Worm (Caenorhabditis elegans) whole organism, L4 larva: Measurements from ENCODE around the gene fzr-1.

Experiments used
- F10B5.3 ChIP-seq: sonication (generic microtip); optimal IDR thresholded peaks from 2 replicates; lab custom pipeline; 2016; ENCODE audit warnings: mild to moderate bottlenecking, missing genetic modification characterization, missing compliant biosample characterization
- F49E8.2 ChIP-seq: sonication (generic microtip); optimal IDR thresholded peaks from 2 replicates; lab custom pipeline; 2016; ENCODE audit warnings: missing compliant biosample characterization, mild to moderate bottlenecking, missing genetic modification characterization, borderline replicate concordance
- R02D3.7 ChIP-seq: fragments of 150-350 bp; sonication (generic microtip); optimal IDR thresholded peaks from 3 replicates; lab custom pipeline; 2014; ENCODE audit warnings: missing biosample characterization, missing genetic modification characterization
- T20F7.1 ChIP-seq: fragments of 200-800 bp; sonication (Bioruptor generic); optimal IDR thresholded peaks from 2 replicates; lab custom pipeline; 2018; ENCODE audit warnings: mild to moderate bottlenecking, missing genetic modification characterization, missing compliant biosample characterization
- aly-2 ChIP-seq: sonication (generic microtip); optimal IDR thresholded peaks from 2 replicates; lab custom pipeline; 2018; ENCODE audit warnings: missing biosample characterization, missing genetic modification characterization
- ama-1 ChIP-seq: fragments of 150-350 bp; optimal IDR thresholded peaks from 2 replicates; lab custom pipeline; 2014; ENCODE audit warnings: inconsistent platforms, mixed read lengths
- attf-4 ChIP-seq: sonication (generic microtip); optimal IDR thresholded peaks from 3 replicates; lab custom pipeline; 2017; ENCODE audit warnings: missing biosample characterization, missing genetic modification characterization
- ceh-20 ChIP-seq: fragments of 200-800 bp; sonication (Bioruptor generic); IDR thresholded peaks from 2 replicates; pipeline ENCODE4 v1.3.6; 2022; ENCODE audit warnings: missing genetic modification reagents, missing genetic modification characterization, missing compliant biosample characterization
- ces-1 ChIP-seq: fragments of 150-350 bp; sonication (generic microtip); optimal IDR thresholded peaks from 4 replicates; lab custom pipeline; 2014; ENCODE audit warnings: missing biosample characterization, missing genetic modification reagents, missing genetic modification characterization
- cey-2 ChIP-seq: sonication (generic microtip); optimal IDR thresholded peaks from 3 replicates; lab custom pipeline; 2017; ENCODE audit warnings: missing genetic modification characterization, mild to moderate bottlenecking, missing compliant biosample characterization, antibody characterized with exemption, borderline replicate concordance; ENCODE audit not compliant: insufficient read depth
- ctbp-1 ChIP-seq: fragments of 200-800 bp; sonication (Bioruptor generic); IDR thresholded peaks from 2 replicates; pipeline ENCODE4 v1.3.6; 2022; ENCODE audit warnings: missing genetic modification reagents, missing genetic modification characterization, missing compliant biosample characterization
- daf-12 ChIP-seq: fragments of 150-350 bp; optimal IDR thresholded peaks from 2 replicates; lab custom pipeline; 2014; ENCODE audit warnings: missing biosample characterization, missing genetic modification reagents, missing genetic modification characterization
- daf-19 ChIP-seq: fragments of 200-800 bp; sonication (Bioruptor generic); conservative IDR thresholded peaks from 2 replicates; pipeline ENCODE4 v1.3.6; 2022; ENCODE audit warnings: missing genetic modification characterization, missing compliant biosample characterization
- dmd-8 ChIP-seq: fragments of 200-800 bp; sonication (Bioruptor generic); IDR thresholded peaks from 2 replicates; pipeline ENCODE4 v1.3.6; 2022; ENCODE audit warnings: missing genetic modification characterization, missing compliant biosample characterization
- dmd-9 ChIP-seq: fragments of 200-800 bp; sonication (Bioruptor generic); IDR thresholded peaks from 2 replicates; pipeline ENCODE4 v1.3.6; 2022; ENCODE audit warnings: missing genetic modification reagents, missing genetic modification characterization, missing compliant biosample characterization
- dve-1 ChIP-seq: sonication (generic microtip); optimal IDR thresholded peaks from 2 replicates; lab custom pipeline; 2017; ENCODE audit warnings: antibody characterized with exemption, mild to moderate bottlenecking, missing genetic modification characterization, missing compliant biosample characterization; ENCODE audit not compliant: insufficient read depth
- egl-27 ChIP-seq: sonication (generic microtip); optimal IDR thresholded peaks from 3 replicates; lab custom pipeline; 2017; ENCODE audit warnings: missing biosample characterization, missing genetic modification reagents, missing genetic modification characterization
- fos-1 ChIP-seq: fragments of 150-350 bp; optimal IDR thresholded peaks from 2 replicates; lab custom pipeline; 2014; ENCODE audit warnings: missing biosample characterization, missing genetic modification characterization
- gei-8 ChIP-seq: fragments of 200-800 bp; sonication (Bioruptor generic); optimal IDR thresholded peaks from 2 replicates; lab custom pipeline; 2018; ENCODE audit warnings: mild to moderate bottlenecking, missing genetic modification characterization, missing compliant biosample characterization
- hlh-11 ChIP-seq: fragments of 200-800 bp; sonication (Bioruptor generic); optimal IDR thresholded peaks from 2 replicates; lab custom pipeline; 2018; ENCODE audit warnings: mild to moderate bottlenecking, missing genetic modification characterization, missing compliant biosample characterization
- hlh-30 ChIP-seq: sonication (generic microtip); optimal IDR thresholded peaks from 2 replicates; lab custom pipeline; 2017; ENCODE audit warnings: antibody characterized with exemption, mild to moderate bottlenecking, missing genetic modification characterization, missing compliant biosample characterization; ENCODE audit not compliant: insufficient read depth
- hmg-1.1 ChIP-seq: fragments of 200-800 bp; sonication (Bioruptor generic); IDR thresholded peaks from 2 replicates; pipeline ENCODE4 v1.3.6; 2022; ENCODE audit warnings: missing genetic modification reagents, missing genetic modification characterization, missing compliant biosample characterization
- lim-7 ChIP-seq: fragments of 200-800 bp; sonication (Bioruptor generic); IDR thresholded peaks from 2 replicates; pipeline ENCODE4 v1.3.6; 2022; ENCODE audit warnings: missing genetic modification characterization, missing compliant biosample characterization
- lin-1 ChIP-seq: fragments of 200-800 bp; sonication (Bioruptor generic); IDR thresholded peaks from 2 replicates; pipeline ENCODE4 v1.3.6; 2022; ENCODE audit warnings: missing genetic modification reagents, missing genetic modification characterization, missing compliant biosample characterization
- lir-3 ChIP-seq: sonication (generic microtip); optimal IDR thresholded peaks from 2 replicates; lab custom pipeline; 2016; ENCODE audit warnings: mild to moderate bottlenecking, missing genetic modification characterization, missing compliant biosample characterization
- lsy-2 ChIP-seq, 2 experiments: fragments of 150-350 bp in 1 of 2; sonication (generic microtip) in 1 of 2; optimal IDR thresholded peaks; 2 replicates each; lab custom pipeline; 2014 to 2017; ENCODE audit warnings: missing biosample characterization in 2 of 2, missing genetic modification characterization in 2 of 2
- mep-1 ChIP-seq: fragments of 150-350 bp; sonication (generic microtip); optimal IDR thresholded peaks from 3 replicates; lab custom pipeline; 2014; ENCODE audit warnings: missing biosample characterization, missing genetic modification characterization
- mxl-3 ChIP-seq: fragments of 200-800 bp; sonication (Bioruptor generic); optimal IDR thresholded peaks from 2 replicates; lab custom pipeline; 2018; ENCODE audit warnings: mild to moderate bottlenecking, missing genetic modification characterization, missing compliant biosample characterization
- nhr-11 ChIP-seq: fragments of 150-350 bp; optimal IDR thresholded peaks from 2 replicates; lab custom pipeline; 2014; ENCODE audit warnings: missing biosample characterization, missing genetic modification characterization
- nhr-41 ChIP-seq: fragments of 200-800 bp; sonication (Bioruptor generic); IDR thresholded peaks from 2 replicates; pipeline ENCODE4 v1.3.6; 2022; ENCODE audit warnings: missing genetic modification reagents, missing genetic modification characterization, missing compliant biosample characterization
- nhr-48 ChIP-seq: sonication (generic microtip); optimal IDR thresholded peaks from 2 replicates; lab custom pipeline; 2016; ENCODE audit warnings: mild to moderate bottlenecking, missing genetic modification characterization, missing compliant biosample characterization
- pha-4 ChIP-seq, 2 experiments: fragments of 150-350 bp in 1 of 2; fragments of 200-800 bp in 1 of 2; sonication (Bioruptor generic) in 1 of 2; IDR thresholded peaks in 1 of 2; optimal IDR thresholded peaks in 1 of 2; 2 replicates each; pipeline versions ENCODE4 v1.3.6 to Lab custom; 2014 to 2022; ENCODE audit warnings: missing genetic modification characterization in 2 of 2, missing genetic modification reagents in 2 of 2, missing biosample characterization in 1 of 2, missing compliant biosample characterization in 1 of 2
- saeg-2 ChIP-seq: fragments of 200-800 bp; sonication (Bioruptor generic); IDR thresholded peaks from 2 replicates; pipeline ENCODE4 v1.3.6; 2022; ENCODE audit warnings: missing genetic modification reagents, missing genetic modification characterization, missing compliant biosample characterization
- sdz-12 ChIP-seq: fragments of 200-800 bp; sonication (Bioruptor generic); optimal IDR thresholded peaks from 2 replicates; lab custom pipeline; 2018; ENCODE audit warnings: mild to moderate bottlenecking, missing genetic modification characterization, missing compliant biosample characterization
- tag-97 ChIP-seq: fragments of 200-800 bp; sonication (Bioruptor generic); IDR thresholded peaks from 2 replicates; pipeline ENCODE4 v1.3.6; 2022; ENCODE audit warnings: missing genetic modification characterization, missing compliant biosample characterization
- tra-1 ChIP-seq: fragments of 200-800 bp; sonication (Bioruptor generic); IDR thresholded peaks from 2 replicates; pipeline ENCODE4 v1.3.6; 2022; ENCODE audit warnings: missing genetic modification reagents, missing genetic modification characterization, missing compliant biosample characterization
- unc-39 ChIP-seq: sonication (generic microtip); optimal IDR thresholded peaks from 2 replicates; lab custom pipeline; 2017; ENCODE audit warnings: missing biosample characterization, missing genetic modification characterization
- unc-62 ChIP-seq, 3 experiments: fragments of 150-350 bp in 1 of 3; sonication (generic microtip); optimal IDR thresholded peaks in 2 of 3; peaks in 1 of 3; 1 replicate in 1 of 3; 2 replicates in 2 of 3; lab custom pipeline; 2014 to 2017; ENCODE audit warnings: missing biosample characterization in 3 of 3, missing genetic modification characterization in 3 of 3, missing genetic modification reagents in 3 of 3, missing genotype in 1 of 3
- vab-7 ChIP-seq: fragments of 200-800 bp; sonication (Bioruptor generic); IDR thresholded peaks from 2 replicates; pipeline ENCODE4 v1.3.6; 2022; ENCODE audit warnings: missing genetic modification reagents, missing genetic modification characterization, missing compliant biosample characterization
- zag-1 ChIP-seq: fragments of 150-350 bp; optimal IDR thresholded peaks from 2 replicates; lab custom pipeline; 2014; ENCODE audit warnings: missing biosample characterization, missing genetic modification characterization
- zfp-2 ChIP-seq: sonication (generic microtip); optimal IDR thresholded peaks from 2 replicates; lab custom pipeline; 2016; ENCODE audit warnings: mild to moderate bottlenecking, missing genetic modification characterization, missing compliant biosample characterization
- zfp-3 ChIP-seq: fragments of 200-800 bp; sonication (Bioruptor generic); conservative IDR thresholded peaks from 2 replicates; pipeline ENCODE4 v1.3.6; 2022; ENCODE audit warnings: missing genetic modification reagents, missing genetic modification characterization, missing compliant biosample characterization
- zip-11 ChIP-seq: fragments of 200-800 bp; sonication (Bioruptor generic); IDR thresholded peaks from 2 replicates; pipeline ENCODE4 v1.3.6; 2022; ENCODE audit warnings: missing genetic modification characterization, missing compliant biosample characterization
- zip-2 ChIP-seq: fragments of 150-350 bp; optimal IDR thresholded peaks from 2 replicates; lab custom pipeline; 2014; ENCODE audit warnings: missing biosample characterization, missing genetic modification characterization
- ztf-11 ChIP-seq: fragments of 150-350 bp; optimal IDR thresholded peaks from 2 replicates; lab custom pipeline; 2014; ENCODE audit warnings: missing biosample characterization, missing genetic modification characterization
- ztf-7 ChIP-seq: fragments of 150-350 bp; optimal IDR thresholded peaks from 2 replicates; lab custom pipeline; 2014; ENCODE audit warnings: missing biosample characterization, missing genetic modification characterization

Gene fzr-1

ce11 chrII:9620616-9621015, 23.6 kb downstream of the fzr-1 start (continued):
- TF ChIP-seq egl-27 (tag; lab: Kevin White, UChicago) (no peak), lsy-2 (tag; optimal IDR thresholded peaks at IDR 0.05; lab: Kevin White, UChicago) (no peak), dmd-9 (GFP tag; lab: Robert Waterston, UW) (no peak), dve-1 (tag; lab: Kevin White, UChicago) (no peak), unc-62 (GFP tag; optimal IDR thresholded peaks at IDR 0.05 in 1 of 2; lab: Kevin White, UChicago) (no peak), unc-62 (tag; optimal IDR thresholded peaks at IDR 0.05; lab: Kevin White, UChicago) (no peak), sdz-12 (GFP tag; lab: Kevin White, UChicago) (no peak), tag-97 (no peak), lin-1 (GFP tag; lab: Robert Waterston, UW) (0 out of 2 replicates have a peak, but pooled peaks have one; percentile 10), mxl-3 (GFP tag; lab: Kevin White, UChicago) (no peak), gei-8 (GFP tag; lab: Kevin White, UChicago) (no peak), hlh-30 (tag; lab: Kevin White, UChicago) (no peak), lir-3 (no peak), nhr-48 (tag; lab: Kevin White, UChicago) (no peak), ceh-20 (GFP tag; lab: Robert Waterston, UW) (0 out of 2 replicates have a peak, but pooled peaks have one; percentile 32), cey-2 (no peak), fos-1 (tag; lab: Kevin White, UChicago) (no peak), daf-12 (tag; lab: Kevin White, UChicago) (no peak), attf-4 (tag; lab: Kevin White, UChicago) (no peak), lim-7 (GFP tag; lab: Robert Waterston, UW) (no peak), pha-4 (GFP tag; IDR thresholded peaks at IDR 0.05; lab: Robert Waterston, UW) (no peak), pha-4 (tag; optimal IDR thresholded peaks at IDR 0.05; lab: Kevin White, UChicago) (no peak), daf-19 (GFP tag; lab: Robert Waterston, UW) (no peak), unc-39 (no peak), tra-1 (GFP tag; lab: Robert Waterston, UW) (no peak; the same call in 1 of the 2 replicates), aly-2 (tag; lab: Kevin White, UChicago) (no peak), dmd-8 (GFP tag; lab: Robert Waterston, UW) (no peak), saeg-2 (no peak), F10B5.3 (tag; lab: Kevin White, UChicago) (no peak), ama-1 (lab: Kevin White, UChicago) (no peak), hlh-11 (no peak), zip-2 (tag; lab: Kevin White, UChicago) (no peak), vab-7 (GFP tag; lab: Robert Waterston, UW) (no peak), ctbp-1 (no peak), T20F7.1 (GFP tag; lab: Kevin White, UChicago) (peak; percentile 65), mep-1 (tag; lab: Kevin White, UChicago) (no peak), zfp-2 (tag; lab: Kevin White, UChicago) (no peak), zfp-3 (GFP tag; lab: Robert Waterston, UW) (0 out of 2 replicates have a peak, but pooled peaks have one; percentile 10), R02D3.7 (tag; lab: Kevin White, UChicago) (no peak), ztf-11 (tag; lab: Kevin White, UChicago) (no peak), zag-1 (tag; lab: Kevin White, UChicago) (no peak), nhr-11 (tag; lab: Kevin White, UChicago) (no peak), ces-1 (GFP tag; lab: Kevin White, UChicago) (no peak), nhr-41 (no peak), F49E8.2 (tag; lab: Kevin White, UChicago) (no peak), hmg-1.1 (GFP tag; lab: Robert Waterston, UW) (no peak), zip-11 (GFP tag; lab: Robert Waterston, UW) (no peak), ztf-7 (tag; lab: Kevin White, UChicago) (no peak)
